Worm (Caenorhabditis elegans): ENCODE measurements around the gene F10E9.5.

Gene F10E9.5

ce11 chrIII:8289181-8289580 lies 18.2 kb upstream of the F10E9.5 start:
- TF ChIP-seq unc-42 (tag; optimal IDR thresholded peaks at IDR 0.05): peak; percentile 85
- no peak for TF ChIP-seq dmd-4 (tag; optimal IDR thresholded peaks at IDR 0.05; ENCODE audit: borderline replicate concordance)

- no peak for TF ChIP-seq ceh-45 (GFP tag; IDR thresholded peaks at IDR 0.05)
- TF ChIP-seq elt-2 (tag; optimal IDR thresholded peaks at IDR 0.05): peak; percentile 89
Measured at ce11 chrIII:8291268-8292032, 15.9 kb upstream of the F10E9.5 start.

ce11 chrIII:8293260-8293659 lies 14.1 kb upstream of the F10E9.5 start:
- TF ChIP-seq dmd-4 (tag; optimal IDR thresholded peaks at IDR 0.05; ENCODE audit: borderline replicate concordance): no peak
- peak; percentile 56 for TF ChIP-seq unc-55 (GFP tag; optimal IDR thresholded peaks at IDR 0.05)

- no peak for TF ChIP-seq hlh-6 (tag; optimal IDR thresholded peaks at IDR 0.05)
- TF ChIP-seq T23F11.4 (GFP tag; optimal IDR thresholded peaks at IDR 0.05): no peak
- TF ChIP-seq tbx-2 (tag; optimal IDR thresholded peaks at IDR 0.05): peak; percentile 37
- peak; percentile 30 for TF ChIP-seq elt-2 (tag; optimal IDR thresholded peaks at IDR 0.05)
Measured at ce11 chrIII:8298216-8298920, 9.0 kb upstream of the F10E9.5 start.

ce11 chrIII:8299078-8299587 lies 8.3 kb upstream of the F10E9.5 start:
- no peak for TF ChIP-seq hlh-8 (tag; optimal IDR thresholded peaks at IDR 0.05)
- TF ChIP-seq ceh-48 (tag; optimal IDR thresholded peaks at IDR 0.05): no peak
- TF ChIP-seq unc-42 (tag; optimal IDR thresholded peaks at IDR 0.05): peak; percentile 29
- no peak for TF ChIP-seq pqm-1 (tag; optimal IDR thresholded peaks at IDR 0.05)
- TF ChIP-seq lim-6 (tag; optimal IDR thresholded peaks at IDR 0.05): no peak

ce11 chrIII:8299734-8300133 lies 7.7 kb upstream of the F10E9.5 start:
- TF ChIP-seq ceh-31 (tag; optimal IDR thresholded peaks at IDR 0.05) (no peak), fkh-6 (tag; optimal IDR thresholded peaks at IDR 0.05) (no peak), elt-2 (tag; optimal IDR thresholded peaks at IDR 0.05) (peak; percentile 82)

ce11 chrIII:8300860-8301396 lies 6.5 kb upstream of the F10E9.5 start:
- no peak for TF ChIP-seq dmd-4 (tag; optimal IDR thresholded peaks at IDR 0.05; ENCODE audit: borderline replicate concordance)
- TF ChIP-seq ceh-34 (tag; optimal IDR thresholded peaks at IDR 0.05): peak; percentile 82
- TF ChIP-seq F13H6.1 (tag; optimal IDR thresholded peaks at IDR 0.05): no peak
- peak; percentile 3 for TF ChIP-seq hlh-8 (tag; optimal IDR thresholded peaks at IDR 0.05)
- TF ChIP-seq rnt-1 (tag; optimal IDR thresholded peaks at IDR 0.05): no peak
- peak; percentile 22 for TF ChIP-seq unc-42 (tag; optimal IDR thresholded peaks at IDR 0.05)
- TF ChIP-seq tbx-7 (tag; optimal IDR thresholded peaks at IDR 0.05): no peak
- no peak for TF ChIP-seq ceh-18 (tag; optimal IDR thresholded peaks at IDR 0.05)

ce11 chrIII:8303440-8303839 lies 4.0 kb upstream of the F10E9.5 start:
- TF ChIP-seq ceh-45 (GFP tag; IDR thresholded peaks at IDR 0.05) (no peak), ama-1 (optimal IDR thresholded peaks at IDR 0.05) (no peak), ceh-18 (tag; optimal IDR thresholded peaks at IDR 0.05) (no peak), elt-4 (tag; optimal IDR thresholded peaks at IDR 0.05) (no peak), unc-86 (tag; optimal IDR thresholded peaks at IDR 0.05) (no peak), fkh-6 (tag; optimal IDR thresholded peaks at IDR 0.05) (no peak), C38D4.7 (GFP tag; optimal IDR thresholded peaks at IDR 0.05) (no peak), ceh-34 (tag; optimal IDR thresholded peaks at IDR 0.05) (no peak), hlh-15 (tag; optimal IDR thresholded peaks at IDR 0.05) (no peak), unc-55 (GFP tag; optimal IDR thresholded peaks at IDR 0.05) (no peak), ttx-3 (tag; optimal IDR thresholded peaks at IDR 0.05) (no peak), ceh-9 (tag; optimal IDR thresholded peaks at IDR 0.05) (no peak), hlh-6 (tag; optimal IDR thresholded peaks at IDR 0.05) (no peak), ceh-48 (tag; optimal IDR thresholded peaks at IDR 0.05) (no peak), pag-3 (tag; optimal IDR thresholded peaks at IDR 0.05; ENCODE audit: borderline replicate concordance) (no peak), nfya-1 (tag; optimal IDR thresholded peaks at IDR 0.05) (no peak), ceh-24 (tag; optimal IDR thresholded peaks at IDR 0.05) (no peak)
